Worm (Caenorhabditis elegans): ENCODE data around the gene R102.10.

- TF ChIP-seq lsy-2 (tag; optimal IDR thresholded peaks at IDR 0.05) (no peak), dpl-1 (GFP tag; optimal IDR thresholded peaks at IDR 0.05) (no peak), egl-27 (tag; optimal IDR thresholded peaks at IDR 0.05) (no peak), nhr-76 (tag; optimal IDR thresholded peaks at IDR 0.05) (no peak), dmd-6 (GFP tag; IDR thresholded peaks at IDR 0.05) (0 out of 2 replicates have a peak, but pooled peaks have one; percentile 31), ama-1 (optimal IDR thresholded peaks at IDR 0.05) (no peak), mxl-3 (GFP tag; optimal IDR thresholded peaks at IDR 0.05) (peak; percentile 80), nhr-237 (tag; optimal IDR thresholded peaks at IDR 0.05) (no peak), arid-1 (GFP tag; conservative IDR thresholded peaks at IDR 0.05) (no peak), sdz-12 (GFP tag; optimal IDR thresholded peaks at IDR 0.05) (no peak), ceh-82 (tag; optimal IDR thresholded peaks at IDR 0.05) (no peak)
These were observed 23.0 kb upstream of the R102.10 start, which contains the start of gene fmo-2 for ce11 chrIV:10682155-10682749.
